Fruit fly (Drosophila melanogaster): ENCODE data around the gene CG9368.

CG9368 gene

DNA sequence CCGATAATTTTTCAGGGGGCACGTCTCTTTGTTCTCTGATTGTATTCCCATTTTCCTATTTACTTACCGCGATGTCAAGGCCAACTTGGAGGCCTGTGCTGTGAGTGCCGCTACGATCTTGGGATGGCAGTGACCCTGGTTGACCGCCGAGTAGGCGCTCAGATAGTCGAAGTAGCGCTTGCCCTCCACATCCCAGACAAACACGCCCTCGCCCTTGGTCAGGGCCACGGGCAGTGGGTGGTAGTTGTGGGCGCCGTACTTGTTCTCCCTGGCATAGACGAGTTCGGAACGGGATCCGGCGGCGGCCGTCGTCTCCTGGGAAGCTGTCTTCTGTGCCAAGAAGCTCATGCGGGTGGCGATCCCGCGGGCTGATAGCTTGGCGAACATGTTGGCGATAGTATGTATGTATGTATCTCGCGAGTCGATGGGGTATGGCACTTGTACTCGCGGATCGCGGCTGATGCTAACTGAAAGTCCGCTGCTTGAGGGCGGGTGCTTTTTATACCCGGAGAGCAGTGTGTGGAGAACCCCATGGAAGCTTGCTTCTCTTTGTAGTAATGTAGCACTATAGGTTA, 48.0 kb downstream of the CG9368 start, which contains the start of gene Oat:
Oat (minus strand) TSS at position 478 of the 575 bp plus-strand sequence.
- no peak for TF ChIP-seq jim (GFP tag; optimal IDR thresholded peaks at IDR 0.05)
- TF ChIP-seq Vsx2 (GFP tag; optimal IDR thresholded peaks at IDR 0.05; ENCODE audit: partially characterized antibody): no peak
- no peak for TF ChIP-seq Rel (GFP tag; optimal IDR thresholded peaks at IDR 0.05)
- peak; percentile 25 for TF ChIP-seq Rel (tag; optimal IDR thresholded peaks at IDR 0.05)
- TF ChIP-seq N (GFP tag; optimal IDR thresholded peaks at IDR 0.05): no peak

DNA sequence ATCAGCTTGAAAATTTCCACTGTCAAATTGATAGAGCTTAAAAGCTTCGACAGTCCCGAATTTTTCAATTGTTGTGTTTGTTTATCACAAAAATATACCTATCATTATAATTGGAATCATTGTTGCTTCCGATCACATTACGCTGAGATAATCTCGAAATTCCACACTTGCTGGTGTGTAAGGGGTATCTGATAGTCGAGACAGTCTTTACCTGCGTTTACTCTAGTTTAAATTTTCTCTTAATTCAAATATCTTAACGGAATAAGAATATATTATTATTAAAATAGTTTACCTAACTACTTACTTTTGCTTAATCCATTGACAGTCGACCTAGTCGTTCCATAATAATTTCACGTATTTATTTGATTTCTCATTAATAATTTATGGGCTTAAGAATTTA, 48.7 kb downstream of the CG9368 start:
- no peak for TF ChIP-seq jim (GFP tag; optimal IDR thresholded peaks at IDR 0.05)
- no peak for TF ChIP-seq psq (GFP tag; optimal IDR thresholded peaks at IDR 0.05)
- no peak for TF ChIP-seq Hr78 (GFP tag; optimal IDR thresholded peaks at IDR 0.05)
- TF ChIP-seq dsf (GFP tag; optimal IDR thresholded peaks at IDR 0.05; ENCODE audit: borderline replicate concordance): no peak
- no peak for TF ChIP-seq Dfd (GFP tag; optimal IDR thresholded peaks at IDR 0.05)
- no peak for TF ChIP-seq ey (GFP tag; optimal IDR thresholded peaks at IDR 0.05)
- TF ChIP-seq h (GFP tag; optimal IDR thresholded peaks at IDR 0.05): no peak
- TF ChIP-seq N (GFP tag; optimal IDR thresholded peaks at IDR 0.05): no peak
- TF ChIP-seq Jra (GFP tag; optimal IDR thresholded peaks at IDR 0.05): no peak
- no peak for TF ChIP-seq CG9705 (GFP tag; optimal IDR thresholded peaks at IDR 0.05)
- TF ChIP-seq pan (optimal IDR thresholded peaks at IDR 0.05): no peak
- TF ChIP-seq GATAd (GFP tag; optimal IDR thresholded peaks at IDR 0.05): no peak
- no peak for TF ChIP-seq dl (GFP tag; optimal IDR thresholded peaks at IDR 0.05; ENCODE audit: insufficient read depth in 1 of 2, partially characterized antibody in 2 of 2)
- no peak for TF ChIP-seq dmrt93B (GFP tag; optimal IDR thresholded peaks at IDR 0.05)
- TF ChIP-seq tai (GFP tag; optimal IDR thresholded peaks at IDR 0.05): no peak

dm6 chr3L:19650588-19650987, 49.2 kb downstream of the CG9368 start:
- TF ChIP-seq Hnf4 (GFP tag; optimal IDR thresholded peaks at IDR 0.05): no peak
- peak; percentile 66 for TF ChIP-seq Sp1 (GFP tag; optimal IDR thresholded peaks at IDR 0.05)

DNA sequence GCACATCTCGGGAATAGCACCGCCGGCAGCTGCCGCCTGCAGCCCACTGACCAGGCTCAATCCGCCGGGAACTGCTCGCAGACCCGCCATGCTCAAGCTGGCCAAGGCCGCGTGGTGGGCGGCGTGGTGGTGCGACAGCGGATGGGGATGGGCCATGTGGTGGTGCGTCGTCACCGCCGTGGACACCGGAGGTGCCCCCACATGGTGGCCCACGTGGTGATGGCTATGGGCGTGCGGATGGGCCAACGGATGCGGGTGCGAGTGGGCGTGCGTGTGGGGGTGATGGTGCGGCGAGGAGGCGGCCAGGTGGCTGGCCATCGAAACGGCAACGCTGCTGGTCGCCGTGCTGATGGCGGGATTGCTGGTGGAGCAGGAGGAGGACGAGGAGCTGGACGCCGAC, 52.0 kb downstream of the CG9368 start:
- TF ChIP-seq br (GFP tag; optimal IDR thresholded peaks at IDR 0.05): no peak
- TF ChIP-seq Jra (GFP tag; optimal IDR thresholded peaks at IDR 0.05): no peak
- no peak for TF ChIP-seq Hnf4 (GFP tag; optimal IDR thresholded peaks at IDR 0.05)
- no peak for TF ChIP-seq Dfd (GFP tag; optimal IDR thresholded peaks at IDR 0.05)
- TF ChIP-seq h (GFP tag; optimal IDR thresholded peaks at IDR 0.05): no peak
- TF ChIP-seq Mio (GFP tag; optimal IDR thresholded peaks at IDR 0.05): no peak
- no peak for TF ChIP-seq Abd-B (GFP tag; optimal IDR thresholded peaks at IDR 0.05)
- no peak for TF ChIP-seq psq (GFP tag; optimal IDR thresholded peaks at IDR 0.05)
- TF ChIP-seq Hr78 (GFP tag; optimal IDR thresholded peaks at IDR 0.05): no peak
- no peak for TF ChIP-seq Myc (optimal IDR thresholded peaks at IDR 0.05)
- TF ChIP-seq jim (GFP tag; optimal IDR thresholded peaks at IDR 0.05): no peak
- no peak for TF ChIP-seq brk (GFP tag; optimal IDR thresholded peaks at IDR 0.05)
- no peak for TF ChIP-seq Vsx2 (GFP tag; optimal IDR thresholded peaks at IDR 0.05; ENCODE audit: partially characterized antibody)
- TF ChIP-seq GATAd (GFP tag; optimal IDR thresholded peaks at IDR 0.05): no peak
- TF ChIP-seq woc (GFP tag; optimal IDR thresholded peaks at IDR 0.05): no peak
- TF ChIP-seq N (GFP tag; optimal IDR thresholded peaks at IDR 0.05): no peak

Data from whole organism, wandering third instar larva.